Worm (Caenorhabditis elegans): ENCODE measurements around the gene uig-1.

Gene uig-1

ce11 chrV:13324933-13325760 lies 29.4 kb upstream of the uig-1 start, which contains the start of gene C50B6.7:
Gene C50B6.7 (minus strand): TSS chrV:13324983.
- TF ChIP-seq T22C8.4 (GFP tag; IDR thresholded peaks at IDR 0.05) (no peak), flt-1 (GFP tag; IDR thresholded peaks at IDR 0.05) (no peak), ztf-29 (GFP tag; IDR thresholded peaks at IDR 0.05) (no peak), ztf-23 (GFP tag; IDR thresholded peaks at IDR 0.05) (no peak), cog-1 (tag; optimal IDR thresholded peaks at IDR 0.05) (no peak), tab-1 (GFP tag; IDR thresholded peaks at IDR 0.05) (no peak), klf-2 (GFP tag; conservative IDR thresholded peaks at IDR 0.05) (no peak), ref-1 (GFP tag; conservative IDR thresholded peaks at IDR 0.05) (no peak), med-1 (GFP tag; optimal IDR thresholded peaks at IDR 0.05; ENCODE audit: insufficient read depth) (no peak)

ce11 chrV:13320676-13321075 lies 24.9 kb upstream of the uig-1 start, which contains the start of gene srh-15:
Gene srh-15 (plus strand): TSS chrV:13320976.
- TF ChIP-seq med-1 (GFP tag; optimal IDR thresholded peaks at IDR 0.05; ENCODE audit: insufficient read depth) (no peak), cog-1 (tag; optimal IDR thresholded peaks at IDR 0.05) (no peak), ztf-29 (GFP tag; IDR thresholded peaks at IDR 0.05) (no peak), flt-1 (GFP tag; IDR thresholded peaks at IDR 0.05) (no peak), klf-2 (GFP tag; conservative IDR thresholded peaks at IDR 0.05) (no peak), ztf-23 (GFP tag; IDR thresholded peaks at IDR 0.05) (no peak), ref-1 (GFP tag; conservative IDR thresholded peaks at IDR 0.05) (no peak), T22C8.4 (GFP tag; IDR thresholded peaks at IDR 0.05) (no peak), tab-1 (GFP tag; IDR thresholded peaks at IDR 0.05) (no peak)

- TF ChIP-seq T22C8.4 (GFP tag; IDR thresholded peaks at IDR 0.05) (no peak), ztf-29 (GFP tag; IDR thresholded peaks at IDR 0.05) (no peak), ref-1 (GFP tag; conservative IDR thresholded peaks at IDR 0.05) (no peak), ztf-23 (GFP tag; IDR thresholded peaks at IDR 0.05) (no peak), klf-2 (GFP tag; conservative IDR thresholded peaks at IDR 0.05) (no peak), cog-1 (tag; optimal IDR thresholded peaks at IDR 0.05) (no peak), flt-1 (GFP tag; IDR thresholded peaks at IDR 0.05) (no peak), tab-1 (GFP tag; IDR thresholded peaks at IDR 0.05) (no peak), med-1 (GFP tag; optimal IDR thresholded peaks at IDR 0.05; ENCODE audit: insufficient read depth) (no peak)
Measured at ce11 chrV:13317911-13318502, 22.2 kb upstream of the uig-1 start, which contains the start of the genes col-161 and srh-18. Gene col-161 (minus strand): TSS chrV:13318011. Gene srh-18 (plus strand): TSS chrV:13318452.

DNA sequence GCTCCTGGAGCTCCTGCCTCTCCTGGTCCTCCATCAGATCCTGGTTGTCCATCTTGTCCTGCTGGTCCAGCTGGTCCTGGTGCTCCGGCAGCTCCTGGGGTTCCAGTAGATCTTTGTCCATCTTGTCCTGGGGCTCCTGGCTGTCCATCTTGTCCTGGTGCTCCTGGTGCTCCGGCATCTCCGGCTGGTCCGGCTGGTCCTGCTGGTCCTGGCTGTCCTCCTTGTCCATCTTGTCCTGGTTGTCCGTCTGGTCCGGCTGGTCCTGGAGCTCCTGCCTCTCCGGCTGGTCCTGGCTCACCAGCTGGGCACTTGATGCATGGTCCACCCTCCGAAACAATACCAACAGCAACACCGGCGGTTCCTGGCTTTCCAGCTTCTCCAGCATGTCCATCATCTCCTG lies 21.5 kb upstream of the uig-1 start:
- TF ChIP-seq tab-1 (GFP tag; IDR thresholded peaks at IDR 0.05) (0 out of 2 replicates have a peak, but pooled peaks have one; percentile 31), klf-2 (GFP tag; conservative IDR thresholded peaks at IDR 0.05) (0 out of 2 replicates have a peak, but pooled peaks have one; percentile 8)

ce11 chrV:13313045-13313623 lies 17.4 kb upstream of the uig-1 start, which contains the start of gene C50B6.3:
Gene C50B6.3 (plus strand): TSS chrV:13313573.
- TF ChIP-seq ztf-23 (GFP tag; IDR thresholded peaks at IDR 0.05): 0 out of 2 replicates have a peak, but pooled peaks have one; percentile 62
- TF ChIP-seq med-1 (GFP tag; optimal IDR thresholded peaks at IDR 0.05; ENCODE audit: insufficient read depth): no peak
- TF ChIP-seq T22C8.4 (GFP tag; IDR thresholded peaks at IDR 0.05): peak; percentile 69
- TF ChIP-seq tab-1 (GFP tag; IDR thresholded peaks at IDR 0.05): no peak
- TF ChIP-seq cog-1 (tag; optimal IDR thresholded peaks at IDR 0.05): no peak

- TF ChIP-seq cog-1 (tag; optimal IDR thresholded peaks at IDR 0.05): no peak
- TF ChIP-seq ztf-23 (GFP tag; IDR thresholded peaks at IDR 0.05): no peak
- no peak for TF ChIP-seq flt-1 (GFP tag; IDR thresholded peaks at IDR 0.05)
- no peak for TF ChIP-seq T22C8.4 (GFP tag; IDR thresholded peaks at IDR 0.05)
- no peak for TF ChIP-seq tab-1 (GFP tag; IDR thresholded peaks at IDR 0.05)
- TF ChIP-seq ztf-29 (GFP tag; IDR thresholded peaks at IDR 0.05): no peak
- no peak for TF ChIP-seq med-1 (GFP tag; optimal IDR thresholded peaks at IDR 0.05; ENCODE audit: insufficient read depth)
- TF ChIP-seq ref-1 (GFP tag; conservative IDR thresholded peaks at IDR 0.05): no peak
- TF ChIP-seq klf-2 (GFP tag; conservative IDR thresholded peaks at IDR 0.05): no peak
Measured at ce11 chrV:13312210-13312676, 16.5 kb upstream of the uig-1 start, which contains the start of gene nasp-2. Gene nasp-2 (minus strand): TSS chrV:13312260.

ce11 chrV:13309806-13310205 lies 14.0 kb upstream of the uig-1 start:
- no peak for TF ChIP-seq tab-1 (GFP tag; IDR thresholded peaks at IDR 0.05)
- no peak for TF ChIP-seq ztf-29 (GFP tag; IDR thresholded peaks at IDR 0.05)
- TF ChIP-seq med-1 (GFP tag; optimal IDR thresholded peaks at IDR 0.05; ENCODE audit: insufficient read depth): no peak
- TF ChIP-seq ref-1 (GFP tag; conservative IDR thresholded peaks at IDR 0.05): no peak
- TF ChIP-seq cog-1 (tag; optimal IDR thresholded peaks at IDR 0.05): no peak
- TF ChIP-seq klf-2 (GFP tag; conservative IDR thresholded peaks at IDR 0.05): no peak
- no peak for TF ChIP-seq ztf-23 (GFP tag; IDR thresholded peaks at IDR 0.05)
- TF ChIP-seq flt-1 (GFP tag; IDR thresholded peaks at IDR 0.05): no peak
- no peak for TF ChIP-seq T22C8.4 (GFP tag; IDR thresholded peaks at IDR 0.05)

- TF ChIP-seq T22C8.4 (GFP tag; IDR thresholded peaks at IDR 0.05) (no peak), cog-1 (tag; optimal IDR thresholded peaks at IDR 0.05) (no peak), klf-2 (GFP tag; conservative IDR thresholded peaks at IDR 0.05) (no peak), ztf-23 (GFP tag; IDR thresholded peaks at IDR 0.05) (no peak), ref-1 (GFP tag; conservative IDR thresholded peaks at IDR 0.05) (no peak)
Measured at ce11 chrV:13308616-13309015, 12.8 kb upstream of the uig-1 start, which contains the start of gene C50B6.1. Gene C50B6.1 (plus strand): TSS chrV:13308916.

- no peak for TF ChIP-seq cog-1 (tag; optimal IDR thresholded peaks at IDR 0.05)
- no peak for TF ChIP-seq ref-1 (GFP tag; conservative IDR thresholded peaks at IDR 0.05)
- no peak for TF ChIP-seq tab-1 (GFP tag; IDR thresholded peaks at IDR 0.05)
- TF ChIP-seq klf-2 (GFP tag; conservative IDR thresholded peaks at IDR 0.05): no peak
- no peak for TF ChIP-seq ztf-29 (GFP tag; IDR thresholded peaks at IDR 0.05)
- no peak for TF ChIP-seq med-1 (GFP tag; optimal IDR thresholded peaks at IDR 0.05; ENCODE audit: insufficient read depth)
- no peak for TF ChIP-seq ztf-23 (GFP tag; IDR thresholded peaks at IDR 0.05)
- no peak for TF ChIP-seq T22C8.4 (GFP tag; IDR thresholded peaks at IDR 0.05)
- TF ChIP-seq flt-1 (GFP tag; IDR thresholded peaks at IDR 0.05): no peak
Measured at ce11 chrV:13304663-13305188, 8.9 kb upstream of the uig-1 start, which contains the start of gene C26E1.2. Gene C26E1.2 (plus strand): TSS chrV:13305138.
